Fruit fly (Drosophila melanogaster) whole organism, embryonic: Measurements from ENCODE around the gene CG13022.

ENCODE experiments used
- Atf-2 ChIP-seq: fragments of 200-800 bp; sonication (Bioruptor generic); optimal IDR thresholded peaks from 2 replicates; lab custom pipeline; 2016; ENCODE audit warnings: missing biosample characterization, missing genetic modification characterization
- B-H2 ChIP-seq: fragments of 200-800 bp; sonication (Bioruptor generic); optimal IDR thresholded peaks from 2 replicates; lab custom pipeline; 2018; ENCODE audit warnings: missing biosample characterization, mild to moderate bottlenecking, missing genetic modification characterization
- CG1024 ChIP-seq: fragments of 200-800 bp; sonication (Bioruptor generic); IDR thresholded peaks from 2 replicates; pipeline ENCODE4 v1.3.6; 2022; ENCODE audit warnings: missing biosample characterization, missing genetic modification characterization
- CG10321 ChIP-seq: fragments of 200-800 bp; sonication (Bioruptor generic); IDR thresholded peaks from 2 replicates; pipeline ENCODE4 v1.3.6; 2022; ENCODE audit warnings: missing biosample characterization, missing genetic modification characterization
- CG10366 ChIP-seq: fragments of 200-800 bp; sonication (Bioruptor generic); IDR thresholded peaks from 2 replicates; pipeline ENCODE4 v1.3.6; 2022; ENCODE audit warnings: missing biosample characterization, missing genetic modification characterization
- CG10565 ChIP-seq: fragments of 200-800 bp; sonication (Bioruptor generic); optimal IDR thresholded peaks from 3 replicates; lab custom pipeline; 2016; ENCODE audit warnings: missing biosample characterization, mild to moderate bottlenecking, missing genetic modification characterization
- CG12659 ChIP-seq: fragments of 200-800 bp; sonication (Bioruptor generic); optimal IDR thresholded peaks from 3 replicates; lab custom pipeline; 2017; ENCODE audit warnings: mild to moderate bottlenecking, missing biosample characterization, missing genetic modification reagents, missing genetic modification characterization
- CG15269 ChIP-seq: fragments of 200-800 bp; sonication (Bioruptor generic); optimal IDR thresholded peaks from 2 replicates; lab custom pipeline; 2018; ENCODE audit warnings: missing biosample characterization, mild to moderate bottlenecking, missing genetic modification characterization, moderate library complexity
- CG16815 ChIP-seq: fragments of 200-800 bp; sonication (Bioruptor generic); optimal IDR thresholded peaks from 3 replicates; lab custom pipeline; 2017; ENCODE audit warnings: missing biosample characterization, mild to moderate bottlenecking, missing genetic modification characterization
- CG17912 ChIP-seq: fragments of 200-800 bp; sonication (Bioruptor generic); optimal IDR thresholded peaks from 2 replicates; lab custom pipeline; 2018; ENCODE audit warnings: missing biosample characterization, mild to moderate bottlenecking, missing genetic modification characterization
- CG1792 ChIP-seq: fragments of 200-800 bp; sonication (Bioruptor generic); optimal IDR thresholded peaks from 2 replicates; lab custom pipeline; 2016; ENCODE audit warnings: missing biosample characterization, missing genetic modification characterization
- CG2889 ChIP-seq: fragments of 200-800 bp; sonication (Bioruptor generic); IDR thresholded peaks from 3 replicates; pipeline ENCODE4 v1.3.6; 2022; ENCODE audit warnings: missing biosample characterization, missing genetic modification characterization
- CG3163 ChIP-seq: fragments of 200-800 bp; sonication (Bioruptor generic); optimal IDR thresholded peaks from 3 replicates; lab custom pipeline; 2016; ENCODE audit warnings: missing biosample characterization, missing genetic modification characterization
- CG32532 ChIP-seq: fragments of 200-800 bp; sonication (Bioruptor generic); IDR thresholded peaks from 2 replicates; pipeline ENCODE4 v1.3.6; 2022; ENCODE audit warnings: missing biosample characterization, missing genetic modification characterization
- CG33213 ChIP-seq: fragments of 200-800 bp; sonication (Bioruptor generic); optimal IDR thresholded peaks from 3 replicates; lab custom pipeline; 2016; ENCODE audit warnings: missing biosample characterization, missing genetic modification characterization
- CG42726 ChIP-seq: fragments of 200-800 bp; sonication (Bioruptor generic); IDR thresholded peaks from 2 replicates; pipeline ENCODE4 v1.3.6; 2022; ENCODE audit warnings: missing biosample characterization, missing genetic modification characterization; ENCODE audit not compliant: partially characterized antibody
- CG4820 ChIP-seq: fragments of 200-800 bp; sonication (Bioruptor generic); optimal IDR thresholded peaks from 3 replicates; lab custom pipeline; 2016; ENCODE audit warnings: missing biosample characterization, missing genetic modification characterization
- CG8478 ChIP-seq: fragments of >200 bp; optimal IDR thresholded peaks from 2 replicates; lab custom pipeline; 2018
- CG9932 ChIP-seq: fragments of 200-800 bp; sonication (Bioruptor generic); IDR thresholded peaks from 2 replicates; pipeline ENCODE4 v1.3.6; 2022; ENCODE audit warnings: missing biosample characterization, missing genetic modification characterization
- D19A ChIP-seq: fragments of 200-800 bp; optimal IDR thresholded peaks from 3 replicates; lab custom pipeline; 2019; ENCODE audit warnings: missing biosample characterization, mild to moderate bottlenecking, missing genetic modification characterization, moderate library complexity
- D19B ChIP-seq: fragments of 200-800 bp; sonication (Bioruptor generic); optimal IDR thresholded peaks from 2 replicates; lab custom pipeline; 2017; ENCODE audit warnings: missing biosample characterization, mild to moderate bottlenecking, missing genetic modification characterization
- Dbx ChIP-seq: fragments of 200-800 bp; sonication (Bioruptor generic); IDR thresholded peaks from 3 replicates; pipeline ENCODE4 v1.3.6; 2022; ENCODE audit warnings: missing biosample characterization, missing genetic modification characterization
- Hr3 ChIP-seq: fragments of 200-800 bp; sonication (Bioruptor generic); optimal IDR thresholded peaks from 3 replicates; lab custom pipeline; 2016; ENCODE audit warnings: missing biosample characterization, missing genetic modification characterization
- Hr39 ChIP-seq: fragments of >200 bp; optimal IDR thresholded peaks from 2 replicates; lab custom pipeline; 2017
- Jarid2 ChIP-seq: fragments of 200-800 bp; sonication (Bioruptor generic); optimal IDR thresholded peaks from 3 replicates; lab custom pipeline; 2017; ENCODE audit warnings: mild to moderate bottlenecking, missing biosample characterization, missing genetic modification reagents, missing genetic modification characterization
- Lpt ChIP-seq: fragments of >200 bp; optimal IDR thresholded peaks from 2 replicates; lab custom pipeline; 2018; ENCODE audit warnings: missing biosample characterization, missing genetic modification characterization
- Max ChIP-seq: fragments of 200-800 bp; sonication (Bioruptor generic); optimal IDR thresholded peaks from 2 replicates; lab custom pipeline; 2016; ENCODE audit warnings: missing biosample characterization, mild to moderate bottlenecking, missing genetic modification characterization
- NC2α ChIP-seq: fragments of 200-800 bp; sonication (Bioruptor generic); optimal IDR thresholded peaks from 2 replicates; lab custom pipeline; 2016; ENCODE audit warnings: missing biosample characterization, missing genetic modification characterization
- NFAT ChIP-seq: fragments of 200-800 bp; sonication (Bioruptor generic); IDR thresholded peaks from 2 replicates; pipeline ENCODE4 v1.3.6; 2022; ENCODE audit warnings: missing biosample characterization, missing genetic modification characterization
- Ptx1 ChIP-seq: fragments of 200-800 bp; sonication (Bioruptor generic); IDR thresholded peaks from 2 replicates; pipeline ENCODE4 v1.3.6; 2022; ENCODE audit warnings: missing biosample characterization, missing genetic modification characterization
- Ravus ChIP-seq: fragments of 200-800 bp; sonication (Bioruptor generic); IDR thresholded peaks from 2 replicates; pipeline ENCODE4 v1.3.6; 2022; ENCODE audit warnings: missing biosample characterization, missing genetic modification characterization
- Ssrp ChIP-seq: fragments of 200-800 bp; sonication (Bioruptor generic); optimal IDR thresholded peaks from 2 replicates; lab custom pipeline; 2018; ENCODE audit warnings: missing biosample characterization, mild to moderate bottlenecking, missing genetic modification characterization, moderate library complexity
- Stat92E ChIP-seq, 3 experiments: fragments of >200 bp in 2 of 3; fragments of 200-800 bp in 1 of 3; sonication (Bioruptor generic) in 1 of 3; optimal IDR thresholded peaks; 2 replicates each; lab custom pipeline; 2017 to 2019; ENCODE audit warnings: missing biosample characterization in 3 of 3, missing genetic modification characterization in 3 of 3, mild to moderate bottlenecking in 1 of 3, moderate library complexity in 1 of 3
- Xbp1 ChIP-seq: fragments of 200-800 bp; sonication (Bioruptor generic); optimal IDR thresholded peaks from 3 replicates; lab custom pipeline; 2016; ENCODE audit warnings: missing biosample characterization, mild to moderate bottlenecking, missing genetic modification characterization
- crp ChIP-seq, 2 experiments: fragments of 200-800 bp; sonication (Bioruptor generic); optimal IDR thresholded peaks; 2 replicates in 1 of 2; 3 replicates in 1 of 2; lab custom pipeline; 2017; ENCODE audit warnings: missing biosample characterization in 2 of 2, missing genetic modification characterization in 2 of 2, mild to moderate bottlenecking in 1 of 2, moderate library complexity in 1 of 2
- danr ChIP-seq: fragments of 200-800 bp; sonication (Bioruptor generic); IDR thresholded peaks from 2 replicates; pipeline ENCODE4 v1.3.6; 2022; ENCODE audit warnings: missing biosample characterization, missing genetic modification characterization
- gro ChIP-seq: fragments of 200-800 bp; sonication (Bioruptor generic); optimal IDR thresholded peaks from 2 replicates; lab custom pipeline; 2016; ENCODE audit warnings: missing biosample characterization, missing genetic modification characterization
- ind ChIP-seq: fragments of 200-800 bp; sonication (Bioruptor generic); optimal IDR thresholded peaks from 3 replicates; lab custom pipeline; 2016; ENCODE audit warnings: missing biosample characterization, missing genetic modification characterization
- slbo ChIP-seq: fragments of 200-800 bp; sonication (Bioruptor generic); IDR thresholded peaks from 2 replicates; pipeline ENCODE4 v1.3.6; 2022; ENCODE audit warnings: missing biosample characterization, missing genetic modification characterization
- stwl ChIP-seq: fragments of 200-800 bp; sonication (Bioruptor generic); optimal IDR thresholded peaks from 3 replicates; lab custom pipeline; 2018; ENCODE audit warnings: missing biosample characterization, mild to moderate bottlenecking, missing genetic modification characterization, moderate library complexity
- tap ChIP-seq: fragments of 200-800 bp; optimal IDR thresholded peaks from 3 replicates; lab custom pipeline; 2019; ENCODE audit warnings: missing biosample characterization, mild to moderate bottlenecking, missing genetic modification characterization, moderate library complexity
- tio ChIP-seq: fragments of 200-800 bp; sonication (Bioruptor generic); optimal IDR thresholded peaks from 2 replicates; lab custom pipeline; 2017; ENCODE audit warnings: missing biosample characterization, missing genetic modification characterization, inconsistent platforms
- toy ChIP-seq: fragments of 200-800 bp; sonication (Bioruptor generic); IDR thresholded peaks from 2 replicates; pipeline ENCODE4 v1.3.6; 2022; ENCODE audit warnings: missing biosample characterization, missing genetic modification characterization

CG13022 gene

dm6 chr3L:16890650-16891336 is 48.0 kb downstream of the CG13022 start (continued):
- TF ChIP-seq Xbp1 (GFP tag; lab: Kevin White, UChicago) (peak; percentile 93), NFAT (GFP tag; lab: Robert Waterston, UW) (0 out of 2 replicates have a peak, but pooled peaks have one; percentile 42), Hr3 (GFP tag; lab: Kevin White, UChicago) (peak; percentile 88), Stat92E (GFP tag; optimal IDR thresholded peaks at IDR 0.05; lab: Kevin White, UChicago) (peak in 1 of 3 experiments; percentile 62), Max (GFP tag; lab: Kevin White, UChicago) (peak; percentile 67), CG8478 (lab: Kevin White, UChicago) (no peak), Ssrp (tag; lab: Kevin White, UChicago) (peak; percentile 92), NC2α (GFP tag; lab: Kevin White, UChicago) (peak; percentile 74), CG4820 (GFP tag; lab: Kevin White, UChicago) (peak; percentile 93), danr (GFP tag; lab: Robert Waterston, UW) (peak; percentile 87), D19A (tag; lab: Kevin White, UChicago) (peak; percentile 88), Lpt (GFP tag; lab: Kevin White, UChicago) (no peak), Ptx1 (peak; percentile 94), CG2889 (GFP tag; lab: Robert Waterston, UW) (peak; percentile 83), CG17912 (GFP tag; lab: Kevin White, UChicago) (no peak), Hr39 (lab: Kevin White, UChicago) (no peak), Jarid2 (GFP tag; lab: Kevin White, UChicago) (peak; percentile 91), CG42726 (GFP tag; lab: Robert Waterston, UW) (peak; percentile 17; the same call in 1 of the 2 replicates), B-H2 (GFP tag; lab: Kevin White, UChicago) (no peak), CG32532 (GFP tag; lab: Robert Waterston, UW) (peak; percentile 75), tio (peak; percentile 87), CG15269 (tag; lab: Kevin White, UChicago) (peak; percentile 90), gro (GFP tag; lab: Kevin White, UChicago) (peak; percentile 35), toy (GFP tag; lab: Robert Waterston, UW) (peak; percentile 63; the same call in 1 of the 2 replicates), CG16815 (GFP tag; lab: Kevin White, UChicago) (peak; percentile 70), Atf-2 (GFP tag; lab: Kevin White, UChicago) (peak; percentile 88), CG3163 (GFP tag; lab: Kevin White, UChicago) (peak; percentile 59), Ravus (GFP tag; lab: Robert Waterston, UW) (peak; percentile 73), slbo (GFP tag; lab: Robert Waterston, UW) (peak; percentile 88), ind (GFP tag; lab: Kevin White, UChicago) (peak; percentile 87), CG10366 (GFP tag; lab: Robert Waterston, UW) (peak; percentile 95), Dbx (GFP tag; lab: Robert Waterston, UW) (peak; percentile 78), crp (GFP tag; optimal IDR thresholded peaks at IDR 0.05; lab: Kevin White, UChicago) (peak in 1 of 2 experiments; percentile 49), stwl (tag; lab: Kevin White, UChicago) (no peak), CG33213 (GFP tag; lab: Kevin White, UChicago) (peak; percentile 79), D19B (GFP tag; lab: Kevin White, UChicago) (peak; percentile 42), CG12659 (GFP tag; lab: Kevin White, UChicago) (peak; percentile 88), CG1792 (GFP tag; lab: Kevin White, UChicago) (peak; percentile 77), CG9932 (GFP tag; lab: Robert Waterston, UW) (peak; percentile 62), CG1024 (GFP tag; lab: Robert Waterston, UW) (peak; percentile 89), tap (tag; lab: Kevin White, UChicago) (peak; percentile 89), CG10321 (no peak), CG10565 (GFP tag; lab: Kevin White, UChicago) (peak; percentile 43)
